Worm (Caenorhabditis elegans): ENCODE data around the gene Y60C6A.1.

The Y60C6A.1 gene

ce11 chrV:4820601-4821000 is 37.2 kb downstream of the Y60C6A.1 start:
- no peak for TF ChIP-seq sox-4 (tag; optimal IDR thresholded peaks at IDR 0.05)
- TF ChIP-seq pha-4 (tag; optimal IDR thresholded peaks at IDR 0.05), result no peak
- no peak for TF ChIP-seq ets-4 (tag; optimal IDR thresholded peaks at IDR 0.05)
- no peak for TF ChIP-seq odd-2 (tag; optimal IDR thresholded peaks at IDR 0.05)
- TF ChIP-seq K09A11.1 (tag; optimal IDR thresholded peaks at IDR 0.05; ENCODE audit: insufficient read depth), result no peak
- no peak for TF ChIP-seq ceh-19 (GFP tag; optimal IDR thresholded peaks at IDR 0.05)
- TF ChIP-seq gmeb-2 (tag; optimal IDR thresholded peaks at IDR 0.05), result no peak
- TF ChIP-seq unc-86 (tag; optimal IDR thresholded peaks at IDR 0.05), result no peak
- TF ChIP-seq hlh-13 (GFP tag; optimal IDR thresholded peaks at IDR 0.05), result no peak
- TF ChIP-seq hlh-8 (tag; optimal IDR thresholded peaks at IDR 0.05), result no peak
- no peak for TF ChIP-seq ceh-30 (tag; optimal IDR thresholded peaks at IDR 0.05)
- no peak for TF ChIP-seq ceh-24 (tag; optimal IDR thresholded peaks at IDR 0.05)
- no peak for TF ChIP-seq hlh-6 (tag; optimal IDR thresholded peaks at IDR 0.05)
- TF ChIP-seq ceh-34 (tag; optimal IDR thresholded peaks at IDR 0.05), result no peak
- TF ChIP-seq ama-1 (optimal IDR thresholded peaks at IDR 0.05), result no peak
- TF ChIP-seq K02D7.2 (tag; optimal IDR thresholded peaks at IDR 0.05), result no peak
- no peak for TF ChIP-seq F13H6.1 (tag; optimal IDR thresholded peaks at IDR 0.05)
- TF ChIP-seq syd-9 (tag; optimal IDR thresholded peaks at IDR 0.05), result no peak
- TF ChIP-seq ceh-48 (tag; optimal IDR thresholded peaks at IDR 0.05), result no peak
- TF ChIP-seq ceh-6 (GFP tag; optimal IDR thresholded peaks at IDR 0.05), result no peak

- TF ChIP-seq ceh-31 (tag; optimal IDR thresholded peaks at IDR 0.05) (no peak), ceh-24 (tag; optimal IDR thresholded peaks at IDR 0.05) (no peak), ceh-9 (tag; optimal IDR thresholded peaks at IDR 0.05) (no peak), elt-2 (tag; optimal IDR thresholded peaks at IDR 0.05) (no peak), pax-1 (tag; optimal IDR thresholded peaks at IDR 0.05) (no peak), nhr-11 (tag; optimal IDR thresholded peaks at IDR 0.05) (no peak), gmeb-2 (tag; optimal IDR thresholded peaks at IDR 0.05) (no peak), ztf-16 (tag; optimal IDR thresholded peaks at IDR 0.05) (no peak), ceh-45 (GFP tag; IDR thresholded peaks at IDR 0.05) (no peak), ceh-22 (tag; optimal IDR thresholded peaks at IDR 0.05) (no peak), unc-86 (tag; optimal IDR thresholded peaks at IDR 0.05) (no peak), unc-42 (tag; optimal IDR thresholded peaks at IDR 0.05) (no peak), K09A11.1 (tag; optimal IDR thresholded peaks at IDR 0.05; ENCODE audit: insufficient read depth) (no peak), ceh-34 (tag; optimal IDR thresholded peaks at IDR 0.05) (no peak), pros-1 (tag; optimal IDR thresholded peaks at IDR 0.05) (no peak), ama-1 (optimal IDR thresholded peaks at IDR 0.05) (no peak), hlh-15 (tag; optimal IDR thresholded peaks at IDR 0.05) (no peak)
Measured at ce11 chrV:4823323-4823682, 39.9 kb downstream of the Y60C6A.1 start, which contains the start of gene adss-1. adss-1 (minus strand) TSS chrV:4823423.

- TF ChIP-seq C08G9.2 (tag; optimal IDR thresholded peaks at IDR 0.05) (no peak), sox-2 (GFP tag; IDR thresholded peaks at IDR 0.05) (no peak), hlh-15 (tag; optimal IDR thresholded peaks at IDR 0.05) (no peak), rnt-1 (tag; optimal IDR thresholded peaks at IDR 0.05) (no peak), ceh-34 (tag; optimal IDR thresholded peaks at IDR 0.05) (no peak), Y22D7AL.16 (tag; optimal IDR thresholded peaks at IDR 0.05) (no peak), ceh-30 (tag; optimal IDR thresholded peaks at IDR 0.05) (no peak), ceh-22 (tag; optimal IDR thresholded peaks at IDR 0.05) (no peak), zip-5 (tag; optimal IDR thresholded peaks at IDR 0.05) (no peak), eyg-1 (tag; optimal IDR thresholded peaks at IDR 0.05) (no peak), ahr-1 (tag; optimal IDR thresholded peaks at IDR 0.05) (no peak), lin-11 (tag; optimal IDR thresholded peaks at IDR 0.05) (no peak), ref-2 (tag; optimal IDR thresholded peaks at IDR 0.05) (no peak), ttx-3 (tag; optimal IDR thresholded peaks at IDR 0.05) (no peak), unc-42 (tag; optimal IDR thresholded peaks at IDR 0.05) (no peak), tbx-7 (tag; optimal IDR thresholded peaks at IDR 0.05) (no peak), tbx-2 (tag; optimal IDR thresholded peaks at IDR 0.05) (no peak)
Measured at ce11 chrV:4823683-4824391, 40.4 kb downstream of the Y60C6A.1 start.
